Fruit fly (Drosophila melanogaster) whole organism, adult: ENCODE measurements around the gene CG17801.

Experiments
- CG33017 ChIP-seq: fragments of 200-800 bp; sonication (Bioruptor generic); optimal IDR thresholded peaks from 2 replicates; lab custom pipeline; 2018; ENCODE audit warnings: missing biosample characterization, mild to moderate bottlenecking, missing genetic modification characterization, moderate library complexity
- CG7101 ChIP-seq: fragments of 200-800 bp; sonication (Bioruptor generic); optimal IDR thresholded peaks from 2 replicates; lab custom pipeline; 2018; ENCODE audit warnings: missing biosample characterization, mild to moderate bottlenecking, missing genetic modification characterization, moderate library complexity
- Crg-1 ChIP-seq: fragments of 200-800 bp; sonication (Bioruptor generic); optimal IDR thresholded peaks from 2 replicates; lab custom pipeline; 2016; ENCODE audit warnings: missing biosample characterization, missing genetic modification characterization
- Mnt ChIP-seq: fragments of 200-800 bp; sonication (Bioruptor generic); optimal IDR thresholded peaks from 2 replicates; lab custom pipeline; 2016; ENCODE audit warnings: missing biosample characterization, mild to moderate bottlenecking, missing genetic modification characterization
- cic ChIP-seq: fragments of 200-800 bp; sonication (Bioruptor generic); optimal IDR thresholded peaks from 2 replicates; lab custom pipeline; 2017; ENCODE audit warnings: missing biosample characterization, mild to moderate bottlenecking, missing genetic modification characterization, moderate library complexity
- cnc ChIP-seq, 2 experiments: fragments of >200 bp; optimal IDR thresholded peaks; 2 replicates each; lab custom pipeline; 2017
- kay ChIP-seq: fragments of 200-800 bp; sonication (Bioruptor generic); peaks from one replicate; lab custom pipeline; 2016; ENCODE audit warnings: missing biosample characterization, missing genetic modification characterization, borderline replicate concordance
- ovo ChIP-seq: fragments of 200-800 bp; sonication (Bioruptor generic); optimal IDR thresholded peaks from 2 replicates; lab custom pipeline; 2016; ENCODE audit warnings: missing biosample characterization, missing genetic modification characterization

CG17801 gene

dm6 chr3R:17758905-17759304 lies 48.0 kb downstream of the CG17801 start:
- TF ChIP-seq CG33017 (tag; lab: Kevin White, UChicago), result peak; percentile 25
- no peak for TF ChIP-seq cnc (optimal IDR thresholded peaks at IDR 0.05; lab: Kevin White, UChicago)
- peak; percentile 72 for TF ChIP-seq kay (GFP tag; lab: Kevin White, UChicago)
- TF ChIP-seq ovo, result peak; percentile 24
- peak; percentile 42 for TF ChIP-seq cic
- TF ChIP-seq CG7101 (tag; lab: Kevin White, UChicago), result peak; percentile 4
- no peak for TF ChIP-seq Crg-1 (GFP tag; lab: Kevin White, UChicago)
- TF ChIP-seq Mnt, result peak; percentile 50
